Fruit fly (Drosophila melanogaster) whole organism, adult: ENCODE results near the gene B-H2.

ENCODE experiments used
- CG11617 ChIP-seq: fragments of 200-800 bp; sonication (Bioruptor generic); optimal IDR thresholded peaks from 2 replicates; lab custom pipeline; 2017; ENCODE audit warnings: mild to moderate bottlenecking, missing biosample characterization, missing genetic modification reagents, missing genetic modification characterization
- CG12768 ChIP-seq: fragments of 200-800 bp; sonication (Bioruptor generic); optimal IDR thresholded peaks from 2 replicates; lab custom pipeline; 2017; ENCODE audit warnings: missing biosample characterization, missing genetic modification characterization, mild to moderate bottlenecking, moderate library complexity, missing genetic modification reagents
- CG14711 ChIP-seq: fragments of 200-800 bp; sonication (Bioruptor generic); optimal IDR thresholded peaks from 2 replicates; lab custom pipeline; 2018; ENCODE audit warnings: missing biosample characterization, mild to moderate bottlenecking, missing genetic modification characterization, moderate library complexity
- CG1620 ChIP-seq: fragments of 200-800 bp; sonication (Bioruptor generic); optimal IDR thresholded peaks from 2 replicates; lab custom pipeline; 2016; ENCODE audit warnings: missing biosample characterization, missing genetic modification characterization
- CG33017 ChIP-seq: fragments of 200-800 bp; sonication (Bioruptor generic); optimal IDR thresholded peaks from 2 replicates; lab custom pipeline; 2018; ENCODE audit warnings: missing biosample characterization, mild to moderate bottlenecking, missing genetic modification characterization, moderate library complexity
- CG5204 ChIP-seq: fragments of 200-800 bp; sonication (Bioruptor generic); optimal IDR thresholded peaks from 2 replicates; lab custom pipeline; 2016; ENCODE audit warnings: missing biosample characterization, missing genetic modification characterization
- CG7045 ChIP-seq: fragments of 200-800 bp; sonication (Bioruptor generic); optimal IDR thresholded peaks from 2 replicates; lab custom pipeline; 2017; ENCODE audit warnings: missing biosample characterization, mild to moderate bottlenecking, missing genetic modification characterization
- CG7101 ChIP-seq: fragments of 200-800 bp; sonication (Bioruptor generic); optimal IDR thresholded peaks from 2 replicates; lab custom pipeline; 2018; ENCODE audit warnings: missing biosample characterization, mild to moderate bottlenecking, missing genetic modification characterization, moderate library complexity
- Clk ChIP-seq: fragments of 200-800 bp; sonication (Bioruptor generic); optimal IDR thresholded peaks from 2 replicates; lab custom pipeline; 2017; ENCODE audit warnings: missing biosample characterization, missing genetic modification characterization
- Crg-1 ChIP-seq: fragments of 200-800 bp; sonication (Bioruptor generic); optimal IDR thresholded peaks from 2 replicates; lab custom pipeline; 2016; ENCODE audit warnings: missing biosample characterization, missing genetic modification characterization
- Hr96 ChIP-seq: fragments of 200-800 bp; sonication (Bioruptor generic); optimal IDR thresholded peaks from 2 replicates; lab custom pipeline; 2016; ENCODE audit warnings: missing biosample characterization, missing genetic modification characterization
- Mnt ChIP-seq: fragments of 200-800 bp; sonication (Bioruptor generic); optimal IDR thresholded peaks from 2 replicates; lab custom pipeline; 2016; ENCODE audit warnings: missing biosample characterization, mild to moderate bottlenecking, missing genetic modification characterization
- cic ChIP-seq: fragments of 200-800 bp; sonication (Bioruptor generic); optimal IDR thresholded peaks from 2 replicates; lab custom pipeline; 2017; ENCODE audit warnings: missing biosample characterization, mild to moderate bottlenecking, missing genetic modification characterization, moderate library complexity
- cnc ChIP-seq, 2 experiments: fragments of >200 bp; optimal IDR thresholded peaks; 2 replicates each; lab custom pipeline; 2017
- kay ChIP-seq: fragments of 200-800 bp; sonication (Bioruptor generic); peaks from one replicate; lab custom pipeline; 2016; ENCODE audit warnings: missing biosample characterization, missing genetic modification characterization, borderline replicate concordance
- ovo ChIP-seq: fragments of 200-800 bp; sonication (Bioruptor generic); optimal IDR thresholded peaks from 2 replicates; lab custom pipeline; 2016; ENCODE audit warnings: missing biosample characterization, missing genetic modification characterization
- pad ChIP-seq: fragments of 200-800 bp; sonication (Bioruptor generic); optimal IDR thresholded peaks from 3 replicates; lab custom pipeline; 2017; ENCODE audit warnings: missing biosample characterization, missing genetic modification characterization, mild to moderate bottlenecking, moderate library complexity, missing genetic modification reagents
- tj ChIP-seq: fragments of 200-800 bp; sonication (Bioruptor generic); optimal IDR thresholded peaks from 3 replicates; lab custom pipeline; 2017; ENCODE audit warnings: missing biosample characterization, mild to moderate bottlenecking, missing genetic modification characterization, moderate library complexity
- toe ChIP-seq: fragments of 200-800 bp; sonication (Bioruptor generic); optimal IDR thresholded peaks from 2 replicates; lab custom pipeline; 2016; ENCODE audit warnings: missing biosample characterization, missing genetic modification characterization

Gene B-H2

dm6 chrX:17313346-17313745 lies 1.0 kb upstream of the B-H2 start:
- TF ChIP-seq CG12768 (no peak), toe (GFP tag; lab: Kevin White, UChicago) (no peak), CG33017 (tag; lab: Kevin White, UChicago) (no peak), ovo (GFP tag; lab: Kevin White, UChicago) (no peak), tj (GFP tag; lab: Kevin White, UChicago) (no peak), CG7101 (tag; lab: Kevin White, UChicago) (no peak)

- TF ChIP-seq cic (GFP tag; lab: Kevin White, UChicago) = no peak
- TF ChIP-seq CG12768 = no peak
- TF ChIP-seq CG11617 (GFP tag; lab: Kevin White, UChicago) = no peak
- no peak for TF ChIP-seq Hr96
- TF ChIP-seq ovo (GFP tag; lab: Kevin White, UChicago) = no peak
- TF ChIP-seq Mnt (GFP tag; lab: Kevin White, UChicago) = no peak
- no peak for TF ChIP-seq Crg-1 (GFP tag; lab: Kevin White, UChicago)
- no peak for TF ChIP-seq pad (GFP tag; lab: Kevin White, UChicago)
- TF ChIP-seq CG33017 (tag; lab: Kevin White, UChicago) = no peak
- no peak for TF ChIP-seq CG14711 (tag; lab: Kevin White, UChicago)
- no peak for TF ChIP-seq kay
- TF ChIP-seq tj (GFP tag; lab: Kevin White, UChicago) = no peak
- no peak for TF ChIP-seq CG7045 (GFP tag; lab: Kevin White, UChicago)
- no peak for TF ChIP-seq cnc (optimal IDR thresholded peaks at IDR 0.05; lab: Kevin White, UChicago)
- TF ChIP-seq CG7101 (tag; lab: Kevin White, UChicago) = no peak
Observed at dm6 chrX:17315566-17315965, 1.2 kb downstream of the B-H2 start.

- TF ChIP-seq kay (no peak), pad (GFP tag; lab: Kevin White, UChicago) (no peak), Clk (GFP tag; lab: Kevin White, UChicago) (no peak), CG1620 (GFP tag; lab: Kevin White, UChicago) (no peak), Crg-1 (GFP tag; lab: Kevin White, UChicago) (no peak), CG5204 (GFP tag; lab: Kevin White, UChicago) (no peak), CG14711 (tag; lab: Kevin White, UChicago) (no peak), tj (GFP tag; lab: Kevin White, UChicago) (no peak), cnc (optimal IDR thresholded peaks at IDR 0.05; lab: Kevin White, UChicago) (no peak), CG7101 (tag; lab: Kevin White, UChicago) (no peak), cic (GFP tag; lab: Kevin White, UChicago) (no peak), toe (GFP tag; lab: Kevin White, UChicago) (no peak)
Observed at dm6 chrX:17316723-17317262, 2.4 kb downstream of the B-H2 start.

- TF ChIP-seq cnc (optimal IDR thresholded peaks at IDR 0.05; lab: Kevin White, UChicago) = no peak
- no peak for TF ChIP-seq CG12768
- TF ChIP-seq ovo (GFP tag; lab: Kevin White, UChicago) = no peak
- no peak for TF ChIP-seq CG11617 (GFP tag; lab: Kevin White, UChicago)
- TF ChIP-seq CG33017 (tag; lab: Kevin White, UChicago) = no peak
- no peak for TF ChIP-seq cic (GFP tag; lab: Kevin White, UChicago)
- no peak for TF ChIP-seq Mnt (GFP tag; lab: Kevin White, UChicago)
- no peak for TF ChIP-seq pad (GFP tag; lab: Kevin White, UChicago)
- TF ChIP-seq CG14711 (tag; lab: Kevin White, UChicago) = no peak
- TF ChIP-seq tj (GFP tag; lab: Kevin White, UChicago) = no peak
Observed at dm6 chrX:17322852-17323251, 8.5 kb downstream of the B-H2 start.

- TF ChIP-seq Crg-1 (GFP tag; lab: Kevin White, UChicago) = no peak
- no peak for TF ChIP-seq Clk (GFP tag; lab: Kevin White, UChicago)
- no peak for TF ChIP-seq CG1620 (GFP tag; lab: Kevin White, UChicago)
- no peak for TF ChIP-seq CG7045 (GFP tag; lab: Kevin White, UChicago)
Observed at dm6 chrX:17329933-17330674, 15.7 kb downstream of the B-H2 start.

- TF ChIP-seq cic (GFP tag; lab: Kevin White, UChicago) = no peak
- no peak for TF ChIP-seq Hr96
- no peak for TF ChIP-seq cnc (optimal IDR thresholded peaks at IDR 0.05; lab: Kevin White, UChicago)
- TF ChIP-seq ovo (GFP tag; lab: Kevin White, UChicago) = no peak
- TF ChIP-seq CG7101 (tag; lab: Kevin White, UChicago) = no peak
- TF ChIP-seq CG14711 (tag; lab: Kevin White, UChicago) = no peak
- TF ChIP-seq toe (GFP tag; lab: Kevin White, UChicago) = no peak
- no peak for TF ChIP-seq CG1620 (GFP tag; lab: Kevin White, UChicago)
- TF ChIP-seq CG12768 = no peak
- no peak for TF ChIP-seq CG7045 (GFP tag; lab: Kevin White, UChicago)
- no peak for TF ChIP-seq Clk (GFP tag; lab: Kevin White, UChicago)
- TF ChIP-seq CG5204 (GFP tag; lab: Kevin White, UChicago) = no peak
- TF ChIP-seq pad (GFP tag; lab: Kevin White, UChicago) = no peak
Observed at dm6 chrX:17330678-17331261, 16.4 kb downstream of the B-H2 start.
